Worm (Caenorhabditis elegans): ENCODE measurements around the gene T22G5.1.
A peak's percentile ranks its signal among the peaks of the same experiment; 100 is the strongest.

T22G5.1 gene

DNA sequence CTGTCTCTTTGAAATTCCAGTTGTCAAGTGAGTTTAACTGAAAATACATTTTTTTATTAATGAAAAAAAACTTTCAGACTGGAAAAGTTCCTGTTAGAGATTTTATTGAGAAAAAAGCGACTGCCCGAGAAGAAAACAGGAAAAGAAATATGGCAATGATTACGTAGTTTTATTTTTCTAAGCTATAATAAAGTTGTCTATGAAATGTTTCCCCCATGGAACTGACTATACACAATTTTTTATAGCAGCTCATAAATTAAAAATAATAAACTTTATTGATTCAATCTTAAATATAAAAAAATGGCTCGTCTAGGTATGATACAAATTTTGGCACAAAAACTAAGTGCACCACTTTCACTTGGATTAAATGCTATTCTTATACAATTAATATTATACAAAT, 25.9 kb downstream of the T22G5.1 start, which contains the start of gene C06B3.1:
Gene C06B3.1 (plus strand): TSS at position 301 of the 400 bp plus-strand sequence.
- TF ChIP-seq fos-1 (tag; optimal IDR thresholded peaks at IDR 0.05) (no peak), alr-1 (tag; optimal IDR thresholded peaks at IDR 0.05; ENCODE audit: borderline replicate concordance) (no peak), egl-13 (tag; optimal IDR thresholded peaks at IDR 0.05) (no peak), fkh-10 (GFP tag; optimal IDR thresholded peaks at IDR 0.05) (no peak), ceh-88 (GFP tag; IDR thresholded peaks at IDR 0.05) (no peak), ama-1 (optimal IDR thresholded peaks at IDR 0.05) (no peak), tlp-1 (tag; optimal IDR thresholded peaks at IDR 0.05) (no peak), ces-1 (GFP tag; optimal IDR thresholded peaks at IDR 0.05) (no peak), unc-30 (tag; optimal IDR thresholded peaks at IDR 0.05) (no peak), F16B12.6 (tag; optimal IDR thresholded peaks at IDR 0.05) (no peak)

ce11 chrV:13904446-13904845, 27.8 kb downstream of the T22G5.1 start, which contains the start of gene stdh-3:
TSS of gene stdh-3 (plus strand) at chrV:13904611.
- TF ChIP-seq nhr-20 (tag; optimal IDR thresholded peaks at IDR 0.05) (no peak), dsc-1 (tag; optimal IDR thresholded peaks at IDR 0.05) (no peak), mdl-1 (tag; optimal IDR thresholded peaks at IDR 0.05) (no peak), unc-98 (GFP tag; IDR thresholded peaks at IDR 0.05) (no peak), fkh-8 (tag; optimal IDR thresholded peaks at IDR 0.05) (no peak), F16B12.6 (tag; optimal IDR thresholded peaks at IDR 0.05) (no peak), swsn-7 (tag; optimal IDR thresholded peaks at IDR 0.05) (no peak), mab-9 (GFP tag; IDR thresholded peaks at IDR 0.05) (no peak), C34B4.2 (tag; optimal IDR thresholded peaks at IDR 0.05) (no peak), ceh-63 (GFP tag; optimal IDR thresholded peaks at IDR 0.05) (no peak), C16A3.4 (tag; optimal IDR thresholded peaks at IDR 0.05) (no peak), lin-14 (GFP tag; optimal IDR thresholded peaks at IDR 0.05) (no peak), nhr-85 (tag) (no peak), C04F5.9 (tag; optimal IDR thresholded peaks at IDR 0.05) (no peak), tlp-1 (tag; optimal IDR thresholded peaks at IDR 0.05) (no peak)

ce11 chrV:13906166-13906565, 29.5 kb downstream of the T22G5.1 start, which contains the start of gene stdh-1:
TSS of gene stdh-1 (plus strand) at chrV:13906492.
- no peak for TF ChIP-seq nhr-11 (tag; optimal IDR thresholded peaks at IDR 0.05)
- TF ChIP-seq blmp-1 (tag; optimal IDR thresholded peaks at IDR 0.05) = peak; percentile 15
- peak; percentile 69 for TF ChIP-seq lin-14 (GFP tag; optimal IDR thresholded peaks at IDR 0.05)
- TF ChIP-seq snu-23 (GFP tag; optimal IDR thresholded peaks at IDR 0.05) = peak; percentile 25
- TF ChIP-seq C16A3.4 (tag; optimal IDR thresholded peaks at IDR 0.05) = peak; percentile 5
- TF ChIP-seq lir-3 (tag; optimal IDR thresholded peaks at IDR 0.05; ENCODE audit: poor library complexity) = no peak
- peak in 1 of 2 experiments; percentile 0 for TF ChIP-seq efl-1 (optimal IDR thresholded peaks at IDR 0.05)
- TF ChIP-seq efl-1 (GFP tag; optimal IDR thresholded peaks at IDR 0.05 in 1 of 2) = peak in 1 of 2 experiments; percentile 61
- TF ChIP-seq mep-1 (tag; optimal IDR thresholded peaks at IDR 0.05) = peak; percentile 35
- no peak for TF ChIP-seq nhr-47 (tag; optimal IDR thresholded peaks at IDR 0.05)
- peak; percentile 32 for TF ChIP-seq nhr-71 (tag; optimal IDR thresholded peaks at IDR 0.05)

DNA sequence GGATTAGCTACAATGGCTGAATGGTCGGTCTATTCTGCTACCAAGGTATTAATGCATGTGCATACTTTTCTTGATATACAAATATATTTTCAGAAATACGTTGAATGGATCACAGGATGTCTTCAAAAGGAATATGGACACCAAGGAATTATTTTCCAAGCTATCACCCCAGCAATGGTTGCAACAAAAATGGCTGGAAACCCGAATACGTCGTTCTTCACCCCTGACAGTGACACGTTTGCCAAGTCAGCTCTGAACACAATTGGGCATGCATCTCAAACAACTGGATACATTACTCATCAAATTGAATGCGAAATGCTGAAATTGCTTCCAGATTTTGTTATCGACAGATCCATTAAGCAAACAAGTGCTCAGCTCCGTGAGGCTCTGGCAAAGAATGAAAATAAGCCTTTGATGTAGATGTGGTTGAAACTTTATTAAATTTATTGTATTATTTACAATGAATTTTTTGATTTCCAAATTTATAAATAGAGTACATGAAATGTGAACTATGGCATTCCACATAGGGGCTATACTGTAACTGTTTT, 31.0 kb downstream of the T22G5.1 start:
- TF ChIP-seq C04F5.9 (tag; optimal IDR thresholded peaks at IDR 0.05) (no peak), dpl-1 (GFP tag; optimal IDR thresholded peaks at IDR 0.05) (peak in 1 of 3 experiments; percentile 6), Y116A8C.19 (tag; optimal IDR thresholded peaks at IDR 0.05; ENCODE audit: borderline replicate concordance) (no peak), hpl-2 (GFP tag; optimal IDR thresholded peaks at IDR 0.05) (peak; percentile 23), nhr-71 (tag; optimal IDR thresholded peaks at IDR 0.05) (peak; percentile 38), elt-3 (tag; optimal IDR thresholded peaks at IDR 0.05) (no peak), nhr-85 (tag) (peak; percentile 11), mdl-1 (tag; optimal IDR thresholded peaks at IDR 0.05) (no peak), nhr-47 (tag; optimal IDR thresholded peaks at IDR 0.05) (peak; percentile 52), nhr-84 (tag; optimal IDR thresholded peaks at IDR 0.05) (no peak), nhr-12 (tag; optimal IDR thresholded peaks at IDR 0.05) (no peak), ama-1 (optimal IDR thresholded peaks at IDR 0.05) (peak; percentile 96), jun-1 (tag; optimal IDR thresholded peaks at IDR 0.05) (no peak), lin-35 (GFP tag; optimal IDR thresholded peaks at IDR 0.05) (peak in 1 of 2 experiments; percentile 67), tlp-1 (tag; optimal IDR thresholded peaks at IDR 0.05) (no peak), skn-1 (tag; optimal IDR thresholded peaks at IDR 0.05) (no peak), vab-15 (tag; optimal IDR thresholded peaks at IDR 0.05) (no peak), snu-23 (GFP tag; optimal IDR thresholded peaks at IDR 0.05) (peak; percentile 11), C16A3.4 (tag; optimal IDR thresholded peaks at IDR 0.05) (peak; percentile 41), nhr-90 (tag; optimal IDR thresholded peaks at IDR 0.05; ENCODE audit: poor library complexity) (peak; percentile 64), pax-3 (tag; optimal IDR thresholded peaks at IDR 0.05) (peak; percentile 82), nhr-20 (tag; optimal IDR thresholded peaks at IDR 0.05) (peak; percentile 7), dsc-1 (tag; optimal IDR thresholded peaks at IDR 0.05) (peak; percentile 35), lir-3 (tag; optimal IDR thresholded peaks at IDR 0.05; ENCODE audit: poor library complexity) (peak; percentile 47), rnt-1 (tag; optimal IDR thresholded peaks at IDR 0.05) (peak; percentile 8)

Data from whole organism, L1 larva.